Worm (Caenorhabditis elegans) whole organism, young adult: ENCODE results near the gene C02F5.10.
A peak's percentile ranks its signal among the peaks of the same experiment; 100 is the strongest.

Experiments
- B0035.1 ChIP-seq: sonication (generic microtip); optimal IDR thresholded peaks from 2 replicates; lab custom pipeline; 2016; ENCODE audit warnings: missing genetic modification characterization, mild to moderate bottlenecking, missing compliant biosample characterization, missing genotype, missing genetic modification reagents
- B0261.1 ChIP-seq: sonication (generic microtip); optimal IDR thresholded peaks from 2 replicates; lab custom pipeline; 2016; ENCODE audit warnings: mild to moderate bottlenecking, missing genetic modification characterization, moderate library complexity, missing compliant biosample characterization
- F23B12.7 ChIP-seq: sonication (generic microtip); optimal IDR thresholded peaks from 2 replicates; lab custom pipeline; 2017; ENCODE audit warnings: missing genetic modification characterization, mild to moderate bottlenecking, missing compliant biosample characterization, antibody characterized with exemption, moderate library complexity; ENCODE audit not compliant: insufficient read depth
- F49E8.2 ChIP-seq: sonication (generic microtip); optimal IDR thresholded peaks from 3 replicates; lab custom pipeline; 2017; ENCODE audit warnings: missing genetic modification characterization, mild to moderate bottlenecking, missing compliant biosample characterization, antibody characterized with exemption, moderate library complexity; ENCODE audit not compliant: insufficient read depth
- F52B5.7 ChIP-seq: sonication (generic microtip); optimal IDR thresholded peaks from 2 replicates; lab custom pipeline; 2016; ENCODE audit warnings: mild to moderate bottlenecking, missing genetic modification characterization, missing compliant biosample characterization
- F55B11.4 ChIP-seq: sonication (generic microtip); optimal IDR thresholded peaks from 2 replicates; lab custom pipeline; 2016; ENCODE audit warnings: missing compliant biosample characterization, missing genetic modification characterization, borderline replicate concordance; ENCODE audit not compliant: insufficient read depth
- F57C9.4 ChIP-seq: sonication (generic microtip); optimal IDR thresholded peaks from 2 replicates; lab custom pipeline; 2017; ENCODE audit warnings: mild to moderate bottlenecking, missing genetic modification characterization, missing compliant biosample characterization
- K12H6.12 ChIP-seq: fragments of 200-800 bp; sonication (Bioruptor generic); optimal IDR thresholded peaks from 2 replicates; lab custom pipeline; 2018; ENCODE audit warnings: mild to moderate bottlenecking, missing genetic modification characterization, missing compliant biosample characterization
- T07F8.4 ChIP-seq: sonication (generic microtip); optimal IDR thresholded peaks from 2 replicates; lab custom pipeline; 2016; ENCODE audit warnings: mild to moderate bottlenecking, missing genetic modification characterization, moderate library complexity, missing compliant biosample characterization
- T26A5.8 ChIP-seq: sonication (generic microtip); optimal IDR thresholded peaks from 2 replicates; lab custom pipeline; 2016; ENCODE audit warnings: missing genetic modification characterization, missing compliant biosample characterization
- Y67H2A.10 ChIP-seq: fragments of 200-800 bp; sonication (Bioruptor generic); conservative IDR thresholded peaks from 2 replicates; pipeline ENCODE4 v1.3.6; 2022; ENCODE audit warnings: missing genetic modification reagents, missing genetic modification characterization, missing compliant biosample characterization
- Y95B8A.8 ChIP-seq: fragments of 200-800 bp; sonication (Bioruptor generic); IDR thresholded peaks from 2 replicates; pipeline ENCODE4 v1.3.6; 2022; ENCODE audit warnings: missing genetic modification reagents, missing genetic modification characterization, missing compliant biosample characterization
- ZK185.1 ChIP-seq: sonication (generic microtip); optimal IDR thresholded peaks from 2 replicates; lab custom pipeline; 2016; ENCODE audit warnings: mild to moderate bottlenecking, missing genetic modification characterization, missing compliant biosample characterization; ENCODE audit not compliant: poor library complexity, severe bottlenecking
- akir-1 ChIP-seq: fragments of 200-800 bp; sonication (Bioruptor generic); optimal IDR thresholded peaks from 2 replicates; lab custom pipeline; 2018; ENCODE audit warnings: mild to moderate bottlenecking, missing genetic modification characterization, moderate library complexity, missing compliant biosample characterization
- ama-1 ChIP-seq, 3 experiments: fragments of 150-350 bp in 1 of 3; sonication (generic microtip) in 2 of 3; optimal IDR thresholded peaks; 2 replicates each; lab custom pipeline; 2014 to 2018; ENCODE audit warnings: missing biosample characterization in 2 of 3, missing genetic modification characterization in 2 of 3, missing genetic modification reagents in 2 of 3
- athp-1 ChIP-seq: sonication (generic microtip); optimal IDR thresholded peaks from 2 replicates; lab custom pipeline; 2017; ENCODE audit warnings: mild to moderate bottlenecking, missing genetic modification characterization, missing compliant biosample characterization
- attf-3 ChIP-seq: fragments of 200-800 bp; sonication (Bioruptor generic); conservative IDR thresholded peaks from 2 replicates; pipeline ENCODE4 v1.3.6; 2022; ENCODE audit warnings: missing genetic modification reagents, missing genetic modification characterization, missing compliant biosample characterization
- ceh-100 ChIP-seq: fragments of 200-800 bp; sonication (Bioruptor generic); IDR thresholded peaks from 2 replicates; pipeline ENCODE4 v1.3.6; 2022; ENCODE audit warnings: missing genetic modification reagents, missing genetic modification characterization, missing compliant biosample characterization
- ceh-27 ChIP-seq: fragments of 200-800 bp; sonication (Bioruptor generic); optimal IDR thresholded peaks from 2 replicates; lab custom pipeline; 2018; ENCODE audit warnings: mild to moderate bottlenecking, missing genetic modification characterization, moderate library complexity, missing compliant biosample characterization
- dox-1 ChIP-seq: fragments of 200-800 bp; sonication (Bioruptor generic); IDR thresholded peaks from 2 replicates; pipeline ENCODE4 v1.3.6; 2022; ENCODE audit warnings: missing genetic modification reagents, missing genetic modification characterization, missing compliant biosample characterization
- egl-18 ChIP-seq: fragments of 200-800 bp; sonication (Bioruptor generic); IDR thresholded peaks from 2 replicates; pipeline ENCODE4 v1.3.6; 2022; ENCODE audit warnings: missing genetic modification reagents, missing genetic modification characterization, missing compliant biosample characterization
- egrh-3 ChIP-seq: fragments of 200-800 bp; sonication (Bioruptor generic); IDR thresholded peaks from 2 replicates; pipeline ENCODE4 v1.3.6; 2022; ENCODE audit warnings: missing genetic modification reagents, missing genetic modification characterization, missing compliant biosample characterization
- ekl-4 ChIP-seq: fragments of 200-800 bp; sonication (Bioruptor generic); IDR thresholded peaks from 2 replicates; pipeline ENCODE4 v1.3.6; 2022; ENCODE audit warnings: missing genetic modification reagents, missing genetic modification characterization, missing compliant biosample characterization
- ets-4 ChIP-seq: fragments of 200-800 bp; sonication (Bioruptor generic); optimal IDR thresholded peaks from 2 replicates; lab custom pipeline; 2018; ENCODE audit warnings: mild to moderate bottlenecking, missing genetic modification characterization, missing compliant biosample characterization
- hmg-1.2 ChIP-seq: fragments of 200-800 bp; sonication (Bioruptor generic); IDR thresholded peaks from 2 replicates; pipeline ENCODE4 v1.3.6; 2022; ENCODE audit warnings: missing genetic modification reagents, missing genetic modification characterization, missing compliant biosample characterization
- hsf-1 ChIP-seq: fragments of 200-800 bp; sonication (Bioruptor generic); IDR thresholded peaks from 2 replicates; pipeline ENCODE4 v1.3.6; 2022; ENCODE audit warnings: missing genetic modification reagents, missing genetic modification characterization, missing compliant biosample characterization
- lag-1 ChIP-seq: fragments of 200-800 bp; sonication (Bioruptor generic); IDR thresholded peaks from 2 replicates; pipeline ENCODE4 v1.3.6; 2022; ENCODE audit warnings: missing genetic modification reagents, missing genetic modification characterization, missing compliant biosample characterization
- let-526 ChIP-seq: fragments of 200-800 bp; sonication (Bioruptor generic); IDR thresholded peaks from 2 replicates; pipeline ENCODE4 v1.3.6; 2022; ENCODE audit warnings: missing genetic modification reagents, missing genetic modification characterization, missing compliant biosample characterization
- let-607 ChIP-seq, 2 experiments: fragments of 200-800 bp in 1 of 2; sonication (Bioruptor generic) in 1 of 2; sonication (generic microtip) in 1 of 2; optimal IDR thresholded peaks; 2 replicates each; lab custom pipeline; 2016 to 2018; ENCODE audit warnings: mild to moderate bottlenecking in 2 of 2, missing compliant biosample characterization in 2 of 2, missing genetic modification characterization in 2 of 2, moderate library complexity in 2 of 2, missing genotype in 1 of 2
- lsy-27 ChIP-seq: sonication (generic microtip); optimal IDR thresholded peaks from 2 replicates; lab custom pipeline; 2017; ENCODE audit warnings: missing genetic modification characterization, mild to moderate bottlenecking, missing compliant biosample characterization, antibody characterized with exemption, missing genotype, borderline replicate concordance; ENCODE audit not compliant: insufficient read depth
- madf-3 ChIP-seq: fragments of 200-800 bp; sonication (Bioruptor generic); IDR thresholded peaks from 2 replicates; pipeline ENCODE4 v1.3.6; 2022; ENCODE audit warnings: missing genetic modification reagents, missing genetic modification characterization, missing compliant biosample characterization
- mel-28 ChIP-seq: sonication (generic microtip); optimal IDR thresholded peaks from 2 replicates; lab custom pipeline; 2016; ENCODE audit warnings: borderline replicate concordance, mild to moderate bottlenecking, missing genetic modification characterization, missing compliant biosample characterization
- nfya-1 ChIP-seq: sonication (generic microtip); optimal IDR thresholded peaks from 2 replicates; lab custom pipeline; 2017; ENCODE audit warnings: antibody characterized with exemption, missing compliant biosample characterization, missing genetic modification characterization, borderline replicate concordance; ENCODE audit not compliant: insufficient read depth
- nhr-120 ChIP-seq: fragments of 200-800 bp; sonication (Bioruptor generic); IDR thresholded peaks from 2 replicates; pipeline ENCODE4 v1.3.6; 2022; ENCODE audit warnings: missing genetic modification characterization, missing compliant biosample characterization
- repo-1 ChIP-seq: sonication (generic microtip); optimal IDR thresholded peaks from 2 replicates; lab custom pipeline; 2017; ENCODE audit warnings: mild to moderate bottlenecking, missing genetic modification characterization, missing compliant biosample characterization
- snpc-3.4 ChIP-seq: sonication (generic microtip); optimal IDR thresholded peaks from 2 replicates; lab custom pipeline; 2017; ENCODE audit warnings: missing genetic modification characterization, mild to moderate bottlenecking, missing compliant biosample characterization, antibody characterized with exemption, moderate library complexity, missing genotype, missing genetic modification reagents
- unc-62 ChIP-seq: fragments of 150-350 bp; optimal IDR thresholded peaks from 2 replicates; lab custom pipeline; 2014; ENCODE audit warnings: missing biosample characterization, missing genetic modification reagents, missing genetic modification characterization
- ztf-22 ChIP-seq: fragments of 200-800 bp; sonication (Bioruptor generic); optimal IDR thresholded peaks from 2 replicates; lab custom pipeline; 2018; ENCODE audit warnings: mild to moderate bottlenecking, missing genetic modification characterization, moderate library complexity, missing compliant biosample characterization
- ztf-6 ChIP-seq: fragments of 200-800 bp; sonication (Bioruptor generic); IDR thresholded peaks from 2 replicates; pipeline ENCODE4 v1.3.6; 2022; ENCODE audit warnings: missing genetic modification reagents, missing genetic modification characterization, missing compliant biosample characterization

Gene C02F5.10

DNA sequence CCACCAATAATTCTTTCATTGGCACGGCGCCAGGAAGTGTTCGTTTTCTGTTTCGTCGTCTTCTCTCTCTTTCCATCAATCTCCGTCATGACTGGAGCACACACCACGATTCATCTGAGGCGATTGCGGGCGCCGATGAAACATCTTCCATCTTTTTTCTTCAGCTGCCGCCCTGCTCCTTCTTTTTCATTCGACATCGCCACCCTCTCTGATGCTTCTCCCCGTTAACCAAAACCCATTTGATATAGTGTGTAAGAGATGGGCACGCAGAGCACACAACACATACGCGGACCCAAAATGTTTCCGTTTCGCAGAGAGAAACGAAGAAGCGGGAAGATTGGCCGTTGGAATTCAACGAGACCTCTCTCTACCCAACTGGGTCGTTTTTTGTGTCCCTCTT lies 38.2 kb upstream of the C02F5.10 start:
- TF ChIP-seq K12H6.12 (tag; lab: Kevin White, UChicago) (peak; percentile 46), ZK185.1 (tag; lab: Kevin White, UChicago) (no peak), ceh-100 (GFP tag; lab: Robert Waterston, UW) (no peak), hmg-1.2 (0 out of 2 replicates have a peak, but pooled peaks have one; percentile 15), F52B5.7 (tag; lab: Kevin White, UChicago) (no peak)
- TF ChIP-seq, all 124 proteins: peak for 2

ce11 chrIII:8286824-8287223 lies 37.5 kb upstream of the C02F5.10 start:
- TF ChIP-seq ztf-6 (GFP tag; lab: Robert Waterston, UW) (no peak), akir-1 (GFP tag; lab: Kevin White, UChicago) (no peak), let-607 (tag; optimal IDR thresholded peaks at IDR 0.05; lab: Kevin White, UChicago) (no peak), madf-3 (no peak), ztf-22 (GFP tag; lab: Kevin White, UChicago) (no peak), ekl-4 (no peak), mel-28 (tag; lab: Kevin White, UChicago) (no peak), snpc-3.4 (no peak), dox-1 (no peak), ama-1 (optimal IDR thresholded peaks at IDR 0.05; lab: Kevin White, UChicago) (no peak), ama-1 (GFP tag; optimal IDR thresholded peaks at IDR 0.05; lab: Kevin White, UChicago) (no peak), unc-62 (GFP tag; lab: Kevin White, UChicago) (no peak), B0035.1 (tag; lab: Kevin White, UChicago) (no peak), let-526 (GFP tag; lab: Robert Waterston, UW) (no peak), lsy-27 (tag; lab: Kevin White, UChicago) (no peak), egl-18 (no peak)

DNA sequence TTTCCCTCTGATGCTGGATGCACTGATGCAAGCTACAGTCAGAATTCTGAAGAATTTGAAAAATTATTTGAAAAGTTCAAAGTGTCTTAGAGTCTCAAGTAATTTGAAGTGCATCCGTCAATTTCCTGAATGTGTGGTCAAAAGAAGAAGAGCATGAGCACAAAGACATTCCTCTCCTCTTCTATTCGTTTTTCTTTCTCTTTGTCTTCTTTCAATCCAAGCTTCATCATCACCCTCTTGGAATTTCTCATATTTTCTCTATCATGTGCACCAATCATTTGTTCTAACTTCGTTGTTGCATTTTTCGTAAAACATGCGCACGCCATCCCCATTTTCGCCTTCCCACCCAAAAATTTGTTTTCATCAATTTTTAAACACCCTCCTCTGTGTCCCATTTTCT lies 36.7 kb upstream of the C02F5.10 start:
- TF ChIP-seq F23B12.7 = no peak
- no peak for TF ChIP-seq attf-3 (GFP tag; lab: Robert Waterston, UW)
- no peak for TF ChIP-seq dox-1
- TF ChIP-seq ceh-27 = peak; percentile 18

DNA sequence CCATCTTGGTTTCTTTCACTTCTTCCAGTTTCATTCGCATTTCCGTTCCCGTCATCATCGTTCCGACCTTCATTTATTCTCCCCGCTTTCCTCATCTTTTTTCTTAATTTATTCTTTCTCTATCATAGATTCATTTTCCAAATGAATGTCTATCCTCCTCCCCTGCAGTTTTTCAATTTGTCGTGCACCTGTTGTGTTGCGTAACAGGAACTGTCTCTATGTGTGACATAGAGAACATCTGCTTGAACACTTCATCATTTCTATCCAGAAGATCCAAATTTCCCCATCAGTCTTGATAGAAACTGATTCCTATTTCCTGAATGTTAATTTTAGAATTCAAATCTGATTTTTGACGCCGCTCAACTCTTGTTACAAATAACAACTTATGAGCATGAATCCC lies 34.2 kb upstream of the C02F5.10 start:
- TF ChIP-seq repo-1 (tag; lab: Kevin White, UChicago) = no peak
- TF ChIP-seq Y67H2A.10 (GFP tag; lab: Robert Waterston, UW) = no peak
- TF ChIP-seq nhr-120 (GFP tag; lab: Robert Waterston, UW) = no peak
- TF ChIP-seq let-607 (tag; optimal IDR thresholded peaks at IDR 0.05; lab: Kevin White, UChicago) = no peak
- no peak for TF ChIP-seq Y95B8A.8 (GFP tag; lab: Robert Waterston, UW)
- no peak for TF ChIP-seq F23B12.7
- TF ChIP-seq ets-4 (GFP tag; lab: Kevin White, UChicago) = no peak
- TF ChIP-seq nfya-1 (tag; lab: Kevin White, UChicago) = no peak
- no peak for TF ChIP-seq lag-1
- TF ChIP-seq egrh-3 (GFP tag; lab: Robert Waterston, UW) = no peak
- no peak for TF ChIP-seq B0261.1
- no peak for TF ChIP-seq T26A5.8 (tag; lab: Kevin White, UChicago)
- no peak for TF ChIP-seq F57C9.4 (tag; lab: Kevin White, UChicago)
- no peak for TF ChIP-seq T07F8.4 (tag; lab: Kevin White, UChicago)
- no peak for TF ChIP-seq athp-1 (tag; lab: Kevin White, UChicago)
- no peak for TF ChIP-seq hsf-1 (GFP tag; lab: Robert Waterston, UW)
- no peak for TF ChIP-seq F55B11.4
- TF ChIP-seq F49E8.2 (tag; lab: Kevin White, UChicago) = no peak
- TF ChIP-seq ekl-4 = no peak
- TF ChIP-seq ztf-22 (GFP tag; lab: Kevin White, UChicago) = no peak
- TF ChIP-seq, all 124 proteins: peak for 0
